Fruit fly (Drosophila melanogaster) whole organism, wandering third instar larva: ENCODE measurements around the gene CG5515.

ENCODE experiments used
- Hnf4 ChIP-seq: fragments of 200-800 bp; sonication (Bioruptor generic); optimal IDR thresholded peaks from 2 replicates; lab custom pipeline; 2016; ENCODE audit warnings: missing biosample characterization, mild to moderate bottlenecking, missing genetic modification characterization
- Hr78 ChIP-seq: fragments of >200 bp; optimal IDR thresholded peaks from 2 replicates; lab custom pipeline; 2017; ENCODE audit warnings: missing biosample characterization, missing genetic modification characterization
- Jra ChIP-seq: sonication (Bioruptor generic); optimal IDR thresholded peaks from 2 replicates; lab custom pipeline; 2016; ENCODE audit warnings: missing biosample characterization, missing genetic modification characterization
- Mio ChIP-seq: sonication (Bioruptor generic); optimal IDR thresholded peaks from 2 replicates; lab custom pipeline; 2016; ENCODE audit warnings: missing biosample characterization, missing genetic modification characterization
- ey ChIP-seq: fragments of 200-800 bp; sonication (Bioruptor generic); optimal IDR thresholded peaks from 2 replicates; lab custom pipeline; 2016; ENCODE audit warnings: missing biosample characterization, missing genetic modification characterization
- foxo ChIP-seq, 2 experiments: fragments of 200-800 bp; sonication (Bioruptor generic); optimal IDR thresholded peaks; 2 replicates in 1 of 2; 3 replicates in 1 of 2; lab custom pipeline; 2016 to 2017; ENCODE audit warnings: missing biosample characterization in 2 of 2, missing genetic modification characterization in 2 of 2
- lola ChIP-seq: fragments of >200 bp; optimal IDR thresholded peaks from 2 replicates; lab custom pipeline; 2017; ENCODE audit warnings: missing biosample characterization, missing genetic modification characterization
- pan ChIP-seq: fragments of >200 bp; optimal IDR thresholded peaks from 2 replicates; lab custom pipeline; 2017
- rgr ChIP-seq: fragments of 200-800 bp; sonication (Bioruptor generic); optimal IDR thresholded peaks from 3 replicates; lab custom pipeline; 2016; ENCODE audit warnings: missing biosample characterization, mild to moderate bottlenecking, missing genetic modification characterization
- sage ChIP-seq: fragments of 200-800 bp; sonication (Bioruptor generic); optimal IDR thresholded peaks from 2 replicates; lab custom pipeline; 2016; ENCODE audit warnings: missing biosample characterization, mild to moderate bottlenecking, missing genetic modification characterization
- tai ChIP-seq: sonication (Bioruptor generic); optimal IDR thresholded peaks from 2 replicates; lab custom pipeline; 2016; ENCODE audit warnings: missing biosample characterization, missing genetic modification characterization

- TF ChIP-seq Mio (no peak), tai (GFP tag; lab: Kevin White, UChicago) (no peak), Hnf4 (GFP tag; lab: Kevin White, UChicago) (no peak), lola (GFP tag; lab: Kevin White, UChicago) (no peak), rgr (GFP tag; lab: Kevin White, UChicago) (peak; percentile 19), sage (GFP tag; lab: Kevin White, UChicago) (no peak), Jra (no peak), Hr78 (GFP tag; lab: Kevin White, UChicago) (no peak), pan (lab: Kevin White, UChicago) (peak; percentile 54), foxo (GFP tag; optimal IDR thresholded peaks at IDR 0.05; lab: Kevin White, UChicago) (peak in 1 of 2 experiments; percentile 53), ey (GFP tag; lab: Kevin White, UChicago) (no peak)
Measured at dm6 chr3R:24205935-24206334, 17.2 kb upstream of the CG5515 start.
